Fruit fly (Drosophila melanogaster) whole organism, embryonic: ENCODE data around the gene CG32267.

ENCODE experiments used
- Bdp1 ChIP-seq: fragments of 200-800 bp; sonication (Bioruptor generic); optimal IDR thresholded peaks from 3 replicates; lab custom pipeline; 2016; ENCODE audit warnings: missing biosample characterization, missing genetic modification characterization
- CG10543 ChIP-seq: fragments of 200-800 bp; sonication (Bioruptor generic); optimal IDR thresholded peaks from 3 replicates; lab custom pipeline; 2017; ENCODE audit warnings: missing biosample characterization, mild to moderate bottlenecking, missing genetic modification characterization, moderate library complexity
- CG12236 ChIP-seq: fragments of 200-800 bp; sonication (Bioruptor generic); optimal IDR thresholded peaks from 2 replicates; lab custom pipeline; 2016; ENCODE audit warnings: missing biosample characterization, missing genetic modification characterization
- CG15011 ChIP-seq: fragments of 200-800 bp; sonication (Bioruptor generic); optimal IDR thresholded peaks from 3 replicates; lab custom pipeline; 2018; ENCODE audit warnings: missing biosample characterization, mild to moderate bottlenecking, missing genetic modification characterization
- CG15514 ChIP-seq: fragments of 200-800 bp; sonication (Bioruptor generic); optimal IDR thresholded peaks from 3 replicates; lab custom pipeline; 2017; ENCODE audit warnings: missing biosample characterization, missing genetic modification characterization, mild to moderate bottlenecking, moderate library complexity, missing genetic modification reagents
- CG17612 ChIP-seq: fragments of 200-800 bp; sonication (Bioruptor generic); IDR thresholded peaks from 2 replicates; pipeline ENCODE4 v1.3.6; 2022; ENCODE audit warnings: missing biosample characterization, missing genetic modification characterization
- CG18262 ChIP-seq: fragments of 200-800 bp; optimal IDR thresholded peaks from 3 replicates; lab custom pipeline; 2019; ENCODE audit warnings: missing biosample characterization, mild to moderate bottlenecking, missing genetic modification characterization, moderate library complexity
- CG31388 ChIP-seq: fragments of 200-800 bp; sonication (Bioruptor generic); optimal IDR thresholded peaks from 2 replicates; lab custom pipeline; 2016; ENCODE audit warnings: missing biosample characterization, missing genetic modification characterization
- CG32532 ChIP-seq: fragments of 200-800 bp; sonication (Bioruptor generic); IDR thresholded peaks from 2 replicates; pipeline ENCODE4 v1.3.6; 2022; ENCODE audit warnings: missing biosample characterization, missing genetic modification characterization
- CG4360 ChIP-seq: fragments of 200-800 bp; sonication (Bioruptor generic); IDR thresholded peaks from 2 replicates; pipeline ENCODE4 v1.3.6; 2022; ENCODE audit warnings: missing biosample characterization, missing genetic modification characterization
- CG4854 ChIP-seq: fragments of 200-800 bp; sonication (Bioruptor generic); optimal IDR thresholded peaks from 2 replicates; lab custom pipeline; 2016; ENCODE audit warnings: missing biosample characterization, missing genetic modification characterization, inconsistent platforms
- CG6654 ChIP-seq: fragments of 200-800 bp; sonication (Bioruptor generic); optimal IDR thresholded peaks from 2 replicates; lab custom pipeline; 2017; ENCODE audit warnings: missing biosample characterization, mild to moderate bottlenecking, missing genetic modification characterization
- CG7372 ChIP-seq: fragments of 200-800 bp; sonication (Bioruptor generic); IDR thresholded peaks from 2 replicates; pipeline ENCODE4 v1.3.6; 2022; ENCODE audit warnings: missing biosample characterization, missing genetic modification characterization
- CG8478 ChIP-seq: fragments of >200 bp; optimal IDR thresholded peaks from 2 replicates; lab custom pipeline; 2018
- CG9932 ChIP-seq: fragments of 200-800 bp; sonication (Bioruptor generic); IDR thresholded peaks from 2 replicates; pipeline ENCODE4 v1.3.6; 2022; ENCODE audit warnings: missing biosample characterization, missing genetic modification characterization
- Dbx ChIP-seq: fragments of 200-800 bp; sonication (Bioruptor generic); IDR thresholded peaks from 3 replicates; pipeline ENCODE4 v1.3.6; 2022; ENCODE audit warnings: missing biosample characterization, missing genetic modification characterization
- Dfd ChIP-seq, 2 experiments: fragments of >200 bp; optimal IDR thresholded peaks; 2 replicates each; lab custom pipeline; 2017; ENCODE audit warnings: missing biosample characterization in 2 of 2, missing genetic modification characterization in 2 of 2
- Dip2 ChIP-seq: fragments of 200-800 bp; sonication (Bioruptor generic); IDR thresholded peaks from 2 replicates; pipeline ENCODE4 v1.3.6; 2022; ENCODE audit warnings: missing biosample characterization, missing genetic modification characterization
- E2f1 ChIP-seq: fragments of 200-800 bp; sonication (Bioruptor generic); IDR thresholded peaks from 2 replicates; pipeline ENCODE4 v1.3.6; 2022; ENCODE audit warnings: missing biosample characterization, missing genetic modification characterization
- E2f2 ChIP-seq: fragments of 200-800 bp; sonication (Bioruptor generic); IDR thresholded peaks from 2 replicates; pipeline ENCODE4 v1.3.6; 2022; ENCODE audit warnings: missing biosample characterization, missing genetic modification characterization
- H2.0 ChIP-seq: fragments of 200-800 bp; sonication (Bioruptor generic); IDR thresholded peaks from 2 replicates; pipeline ENCODE4 v1.3.6; 2022; ENCODE audit warnings: missing biosample characterization, missing genetic modification characterization
- Hmx ChIP-seq: fragments of 200-800 bp; sonication (Bioruptor generic); optimal IDR thresholded peaks from 2 replicates; lab custom pipeline; 2016; ENCODE audit warnings: missing biosample characterization, missing genetic modification characterization
- Hr51 ChIP-seq, 2 experiments: fragments of 200-800 bp; sonication (Bioruptor generic); optimal IDR thresholded peaks; 2 replicates in 1 of 2; 3 replicates in 1 of 2; lab custom pipeline; 2016 to 2018; ENCODE audit warnings: missing biosample characterization in 2 of 2, missing genetic modification characterization in 2 of 2, mild to moderate bottlenecking in 1 of 2, moderate library complexity in 1 of 2
- Lhr ChIP-seq: fragments of 200-800 bp; sonication (Bioruptor generic); optimal IDR thresholded peaks from 3 replicates; lab custom pipeline; 2017; ENCODE audit warnings: mild to moderate bottlenecking, missing biosample characterization, missing genetic modification reagents, missing genetic modification characterization
- Lpt ChIP-seq: fragments of >200 bp; optimal IDR thresholded peaks from 2 replicates; lab custom pipeline; 2018; ENCODE audit warnings: missing biosample characterization, missing genetic modification characterization
- MESR4 ChIP-seq: fragments of 200-800 bp; sonication (Bioruptor generic); optimal IDR thresholded peaks from 2 replicates; lab custom pipeline; 2018; ENCODE audit warnings: missing biosample characterization, mild to moderate bottlenecking, missing genetic modification characterization, moderate library complexity
- Myb ChIP-seq: fragments of 200-800 bp; sonication (Bioruptor generic); optimal IDR thresholded peaks from 2 replicates; lab custom pipeline; 2016; ENCODE audit warnings: missing biosample characterization, missing genetic modification characterization
- NK7.1 ChIP-seq: fragments of 200-800 bp; sonication (Bioruptor generic); optimal IDR thresholded peaks from 3 replicates; lab custom pipeline; 2016; ENCODE audit warnings: missing biosample characterization, missing genetic modification characterization
- Scr ChIP-seq: fragments of 200-800 bp; sonication (Bioruptor generic); IDR thresholded peaks from 2 replicates; pipeline ENCODE4 v1.3.6; 2022; ENCODE audit warnings: missing biosample characterization, missing genetic modification characterization; ENCODE audit not compliant: partially characterized antibody
- Tbp ChIP-seq: fragments of >200 bp; optimal IDR thresholded peaks from 2 replicates; lab custom pipeline; 2018; ENCODE audit warnings: missing biosample characterization, missing genetic modification characterization
- ac ChIP-seq: fragments of 200-800 bp; sonication (Bioruptor generic); optimal IDR thresholded peaks from 3 replicates; lab custom pipeline; 2017; ENCODE audit warnings: missing biosample characterization, mild to moderate bottlenecking, missing genetic modification characterization
- cato ChIP-seq: fragments of 200-800 bp; sonication (Bioruptor generic); optimal IDR thresholded peaks from 2 replicates; lab custom pipeline; 2016; ENCODE audit warnings: missing biosample characterization, missing genetic modification characterization, borderline replicate concordance
- crp ChIP-seq, 2 experiments: fragments of 200-800 bp; sonication (Bioruptor generic); optimal IDR thresholded peaks; 2 replicates in 1 of 2; 3 replicates in 1 of 2; lab custom pipeline; 2017; ENCODE audit warnings: missing biosample characterization in 2 of 2, missing genetic modification characterization in 2 of 2, mild to moderate bottlenecking in 1 of 2, moderate library complexity in 1 of 2
- dmrt99B ChIP-seq: fragments of 200-800 bp; sonication (Bioruptor generic); optimal IDR thresholded peaks from 2 replicates; lab custom pipeline; 2018; ENCODE audit warnings: missing biosample characterization, mild to moderate bottlenecking, missing genetic modification characterization, moderate library complexity
- fru ChIP-seq: fragments of >200 bp; optimal IDR thresholded peaks from 2 replicates; lab custom pipeline; 2017
- ftz-f1 ChIP-seq: fragments of 200-800 bp; sonication (Bioruptor generic); optimal IDR thresholded peaks from 2 replicates; lab custom pipeline; 2016; ENCODE audit warnings: missing biosample characterization, missing genetic modification characterization
- gsb-n ChIP-seq: fragments of 200-800 bp; sonication (Bioruptor generic); optimal IDR thresholded peaks from 3 replicates; lab custom pipeline; 2018; ENCODE audit warnings: missing biosample characterization, mild to moderate bottlenecking, missing genetic modification characterization
- gt ChIP-seq: fragments of 200-800 bp; sonication (Bioruptor generic); IDR thresholded peaks from 2 replicates; pipeline ENCODE4 v1.3.6; 2022; ENCODE audit warnings: missing biosample characterization, missing genetic modification characterization
- her ChIP-seq: fragments of 200-800 bp; sonication (Bioruptor generic); optimal IDR thresholded peaks from 2 replicates; lab custom pipeline; 2016; ENCODE audit warnings: missing biosample characterization, missing genetic modification characterization
- insv ChIP-seq, 2 experiments: fragments of 200-800 bp; sonication (Bioruptor generic); optimal IDR thresholded peaks; 3 replicates each; lab custom pipeline; 2016 to 2018; ENCODE audit warnings: missing biosample characterization in 2 of 2, missing genetic modification characterization in 2 of 2
- jing ChIP-seq: fragments of 200-800 bp; sonication (Bioruptor generic); optimal IDR thresholded peaks from 2 replicates; lab custom pipeline; 2018; ENCODE audit warnings: missing biosample characterization, mild to moderate bottlenecking, missing genetic modification characterization
- ken ChIP-seq: fragments of 200-800 bp; sonication (Bioruptor generic); IDR thresholded peaks from 3 replicates; pipeline ENCODE4 v1.3.6; 2022; ENCODE audit warnings: missing biosample characterization, missing genetic modification characterization
- maf-S ChIP-seq: fragments of 200-800 bp; sonication (Bioruptor generic); optimal IDR thresholded peaks from 2 replicates; lab custom pipeline; 2016; ENCODE audit warnings: missing biosample characterization, missing genetic modification characterization
- pnt ChIP-seq: fragments of 200-800 bp; sonication (Bioruptor generic); optimal IDR thresholded peaks from 3 replicates; lab custom pipeline; 2016; ENCODE audit warnings: missing biosample characterization, missing genetic modification characterization
- pum ChIP-seq: fragments of 200-800 bp; sonication (Bioruptor generic); optimal IDR thresholded peaks from 2 replicates; lab custom pipeline; 2016; ENCODE audit warnings: missing biosample characterization, missing genetic modification characterization
- rib ChIP-seq: fragments of 200-800 bp; sonication (Bioruptor generic); IDR thresholded peaks from 2 replicates; pipeline ENCODE4 v1.3.6; 2022; ENCODE audit warnings: missing biosample characterization, missing genetic modification characterization
- salm ChIP-seq: fragments of 200-800 bp; sonication (Bioruptor generic); optimal IDR thresholded peaks from 2 replicates; lab custom pipeline; 2018; ENCODE audit warnings: missing biosample characterization, mild to moderate bottlenecking, missing genetic modification characterization
- schlank ChIP-seq: fragments of 200-800 bp; sonication (Bioruptor generic); optimal IDR thresholded peaks from 2 replicates; lab custom pipeline; 2018; ENCODE audit warnings: missing biosample characterization, mild to moderate bottlenecking, missing genetic modification characterization
- slou ChIP-seq: fragments of 200-800 bp; sonication (Bioruptor generic); optimal IDR thresholded peaks from 3 replicates; lab custom pipeline; 2016; ENCODE audit warnings: missing biosample characterization, missing genetic modification characterization
- sug ChIP-seq: fragments of 200-800 bp; optimal IDR thresholded peaks from 2 replicates; lab custom pipeline; 2019; ENCODE audit warnings: missing biosample characterization, mild to moderate bottlenecking, missing genetic modification characterization, moderate library complexity
- tap ChIP-seq: fragments of 200-800 bp; optimal IDR thresholded peaks from 3 replicates; lab custom pipeline; 2019; ENCODE audit warnings: missing biosample characterization, mild to moderate bottlenecking, missing genetic modification characterization, moderate library complexity
- tup ChIP-seq: fragments of 200-800 bp; sonication (Bioruptor generic); optimal IDR thresholded peaks from 2 replicates; lab custom pipeline; 2016; ENCODE audit warnings: missing biosample characterization, mild to moderate bottlenecking, missing genetic modification characterization, moderate library complexity
- tx ChIP-seq: fragments of 200-800 bp; sonication (Bioruptor generic); optimal IDR thresholded peaks from 2 replicates; lab custom pipeline; 2016; ENCODE audit warnings: missing biosample characterization, missing genetic modification characterization

Gene CG32267

DNA sequence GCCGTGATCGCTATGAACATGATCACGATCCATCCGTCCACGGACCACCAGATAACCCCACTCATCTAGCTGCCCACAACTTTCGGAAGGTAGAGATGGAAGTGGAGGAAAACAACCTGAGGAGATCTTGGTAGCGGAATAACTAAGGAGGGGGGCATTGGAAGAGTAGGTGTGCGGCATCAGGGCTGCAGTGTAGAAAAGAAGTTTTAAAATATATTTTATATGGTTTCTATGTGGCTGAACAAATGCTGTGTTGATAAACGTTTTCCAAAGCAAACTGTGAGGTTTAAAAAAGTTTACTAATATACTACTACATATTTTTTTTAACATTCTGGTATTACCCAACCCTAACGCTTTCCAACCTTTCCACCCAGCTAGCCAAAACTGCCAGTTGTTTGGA lies 37.0 kb downstream of the CG32267 start (continued):
- TF ChIP-seq E2f2 (GFP tag; lab: Robert Waterston, UW) (no peak), jing (GFP tag; lab: Kevin White, UChicago) (no peak), CG15514 (GFP tag; lab: Kevin White, UChicago) (no peak), tx (GFP tag; lab: Kevin White, UChicago) (no peak), sug (no peak), pnt (GFP tag; lab: Kevin White, UChicago) (no peak), Lhr (GFP tag; lab: Kevin White, UChicago) (no peak), CG10543 (GFP tag; lab: Kevin White, UChicago) (no peak), crp (GFP tag; optimal IDR thresholded peaks at IDR 0.05; lab: Kevin White, UChicago) (no peak), CG9932 (no peak), NK7.1 (no peak), Myb (GFP tag; lab: Kevin White, UChicago) (no peak), CG15011 (GFP tag; lab: Kevin White, UChicago) (peak; percentile 2), dmrt99B (tag; lab: Kevin White, UChicago) (peak; percentile 57), CG31388 (no peak), tup (no peak), Bdp1 (GFP tag; lab: Kevin White, UChicago) (no peak), ac (no peak), CG12236 (GFP tag; lab: Kevin White, UChicago) (no peak), ken (peak; percentile 50; the same call in 1 of the 3 replicates), Tbp (GFP tag; lab: Kevin White, UChicago) (no peak), cato (GFP tag; lab: Kevin White, UChicago) (no peak), CG7372 (no peak), MESR4 (no peak), CG8478 (no peak), schlank (no peak), Dfd (GFP tag; optimal IDR thresholded peaks at IDR 0.05; lab: Kevin White, UChicago) (no peak), maf-S (GFP tag; lab: Kevin White, UChicago) (no peak), pum (GFP tag; lab: Kevin White, UChicago) (no peak), slou (no peak), her (GFP tag; lab: Kevin White, UChicago) (no peak), H2.0 (no peak), CG4854 (GFP tag; lab: Kevin White, UChicago) (no peak), gt (no peak), rib (no peak), CG32532 (GFP tag; lab: Robert Waterston, UW) (peak; percentile 30; the same call in 1 of the 2 replicates), tap (peak; percentile 5), Dbx (GFP tag; lab: Robert Waterston, UW) (peak; percentile 37; the same call in 1 of the 3 replicates), E2f1 (GFP tag; lab: Robert Waterston, UW) (no peak), CG6654 (GFP tag; lab: Kevin White, UChicago) (no peak), Hmx (GFP tag; lab: Kevin White, UChicago) (no peak), CG18262 (tag; lab: Kevin White, UChicago) (peak; percentile 41), Dip2 (GFP tag; lab: Robert Waterston, UW) (no peak), insv (GFP tag; optimal IDR thresholded peaks at IDR 0.05; lab: Kevin White, UChicago) (no peak), ftz-f1 (GFP tag; lab: Kevin White, UChicago) (no peak), Hr51 (GFP tag; optimal IDR thresholded peaks at IDR 0.05; lab: Kevin White, UChicago) (peak in 1 of 2 experiments; percentile 20), Lpt (no peak), gsb-n (peak; percentile 21), CG4360 (GFP tag; lab: Robert Waterston, UW) (no peak), fru (no peak), salm (no peak), Scr (no peak), CG17612 (no peak)
